Worm (Caenorhabditis elegans) whole organism, L2 larva: ENCODE measurements around the gene srt-59.

Experiments used
- ama-1 ChIP-seq: fragments of 150-350 bp; optimal IDR thresholded peaks from 2 replicates; lab custom pipeline; 2018; ENCODE audit warnings: inconsistent platforms
- blmp-1 ChIP-seq: sonication (generic microtip); optimal IDR thresholded peaks from 2 replicates; lab custom pipeline; 2017; ENCODE audit warnings: missing genetic modification characterization, mild to moderate bottlenecking, missing compliant biosample characterization, antibody characterized with exemption, moderate library complexity; ENCODE audit not compliant: insufficient read depth
- gmeb-1 ChIP-seq: fragments of 150-350 bp; optimal IDR thresholded peaks from 2 replicates; lab custom pipeline; 2014; ENCODE audit warnings: missing biosample characterization, missing genetic modification characterization
- lin-13 ChIP-seq: fragments of 150-350 bp; optimal IDR thresholded peaks from 2 replicates; lab custom pipeline; 2014; ENCODE audit warnings: missing biosample characterization, missing genetic modification reagents, missing genetic modification characterization
- mbf-1 ChIP-seq: sonication (generic microtip); optimal IDR thresholded peaks from 2 replicates; lab custom pipeline; 2017; ENCODE audit warnings: missing biosample characterization, missing genetic modification characterization
- mdl-1 ChIP-seq, 2 experiments: fragments of 150-350 bp in 1 of 2; sonication (generic microtip) in 1 of 2; optimal IDR thresholded peaks; 2 replicates each; lab custom pipeline; 2017; ENCODE audit warnings: missing biosample characterization in 2 of 2, missing genetic modification characterization in 2 of 2
- nhr-237 ChIP-seq: fragments of 150-350 bp; optimal IDR thresholded peaks from 2 replicates; lab custom pipeline; 2014; ENCODE audit warnings: missing biosample characterization, missing genetic modification characterization
- skn-1 ChIP-seq: sonication (generic microtip); optimal IDR thresholded peaks from 2 replicates; lab custom pipeline; 2017; ENCODE audit warnings: missing biosample characterization, missing genetic modification characterization
- snpc-4 ChIP-seq: fragments of 150-350 bp; optimal IDR thresholded peaks from 2 replicates; lab custom pipeline; 2014; ENCODE audit warnings: missing biosample characterization, missing genetic modification characterization
- unc-62 ChIP-seq: fragments of 150-350 bp; optimal IDR thresholded peaks from 2 replicates; lab custom pipeline; 2014; ENCODE audit warnings: missing biosample characterization, missing genetic modification reagents, missing genetic modification characterization

DNA sequence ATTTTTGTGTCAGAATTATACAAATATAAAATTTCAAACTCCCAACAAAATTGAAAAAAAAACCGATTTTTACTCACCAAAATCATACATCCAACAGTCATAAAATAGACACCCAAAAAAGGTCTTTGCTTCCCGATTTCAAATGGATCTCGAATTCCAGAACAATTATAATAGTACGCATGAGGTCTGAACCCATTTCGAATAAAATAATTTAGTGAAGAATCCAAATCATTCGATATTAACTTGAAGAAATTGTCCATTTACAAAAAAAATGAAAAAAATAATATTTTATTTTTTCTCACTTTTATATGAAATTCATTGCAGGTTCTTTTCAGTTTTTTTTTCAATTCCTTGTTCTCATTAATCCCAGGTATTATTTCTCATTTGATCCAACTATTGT lies at the start of gene srt-59:
- TF ChIP-seq ama-1 (no peak), unc-62 (GFP tag; lab: Kevin White, UChicago) (no peak), mbf-1 (tag; lab: Kevin White, UChicago) (no peak), nhr-237 (no peak), mdl-1 (tag; optimal IDR thresholded peaks at IDR 0.05; lab: Kevin White, UChicago) (no peak), skn-1 (tag; lab: Kevin White, UChicago) (no peak), snpc-4 (no peak), gmeb-1 (tag; lab: Kevin White, UChicago) (no peak), lin-13 (GFP tag; lab: Kevin White, UChicago) (no peak), blmp-1 (no peak)
